Worm (Caenorhabditis elegans): Measurements from ENCODE around the gene lmtr-3.

DNA sequence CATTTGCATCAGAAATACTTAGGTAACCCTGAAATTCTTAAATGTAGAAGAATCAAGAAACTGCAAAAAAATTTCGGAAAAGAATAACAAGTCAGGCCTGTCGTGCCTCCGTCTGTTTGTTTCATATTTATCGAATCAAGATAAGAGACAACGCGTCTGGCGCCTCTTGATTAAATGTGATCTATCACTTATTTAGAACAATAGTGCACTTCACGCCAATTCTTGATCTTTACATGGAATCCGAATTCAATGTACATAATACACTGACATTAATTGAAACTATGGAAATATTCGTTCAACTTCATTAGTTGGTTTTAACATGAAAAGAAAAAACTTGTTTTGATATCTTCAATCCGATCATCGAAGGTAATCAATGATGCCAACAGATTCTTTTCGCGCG, 1.5 kb upstream of the lmtr-3 start, which contains the start of gene mboa-2:
- TF ChIP-seq W03F9.2 (tag; optimal IDR thresholded peaks at IDR 0.05) = peak; percentile 12
- no peak for TF ChIP-seq him-1 (tag; optimal IDR thresholded peaks at IDR 0.05)
- TF ChIP-seq dao-5 (tag; optimal IDR thresholded peaks at IDR 0.05) = no peak

All from whole organism, L4/young adult.